Fruit fly (Drosophila melanogaster) S2 (cell line): ENCODE measurements around the gene Saf6.

Experiments used
- CG8478 ChIP-seq: fragments of >200 bp; optimal IDR thresholded peaks from 2 replicates; lab custom pipeline; 2018
- CTCF ChIP-seq, 2 experiments: fragments of >200 bp; optimal IDR thresholded peaks; 2 replicates each; lab custom pipeline; 2018

- TF ChIP-seq CTCF (optimal IDR thresholded peaks at IDR 0.05; lab: Kevin White, UChicago) (no peak), CG8478 (lab: Kevin White, UChicago) (no peak)
These were observed 11.3 kb upstream of the Saf6 start for dm6 chr2L:827049-827448.
